Worm (Caenorhabditis elegans): ENCODE results near the gene Y94H6A.5.
A peak's percentile ranks its signal among the peaks of the same experiment; 100 is the strongest.

Y94H6A.5 gene

DNA sequence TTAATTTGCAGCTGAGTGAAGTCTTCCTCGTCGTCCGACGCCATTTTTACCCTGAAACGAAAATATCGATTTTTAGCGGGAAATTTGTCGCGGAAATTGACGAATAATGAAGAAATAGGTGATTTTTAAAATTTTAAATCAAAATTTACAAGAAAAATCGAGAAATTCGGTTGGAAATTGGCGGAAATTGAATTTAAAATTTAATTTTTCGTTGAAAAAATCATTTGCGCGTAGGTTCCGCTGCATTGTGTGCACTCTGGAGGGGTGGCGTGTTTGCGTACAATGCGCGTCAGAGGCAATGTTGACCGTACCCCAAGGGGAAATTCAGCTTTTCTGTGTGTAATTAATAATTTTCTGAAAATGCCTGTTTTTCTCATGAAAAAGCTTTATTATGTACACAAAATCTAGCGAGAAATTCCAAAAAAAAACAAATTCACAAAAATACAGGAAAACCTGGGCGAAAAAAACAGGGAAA is at the start of gene Y94H6A.5 (continued):
- TF ChIP-seq fkh-8 (tag; optimal IDR thresholded peaks at IDR 0.05) = peak; percentile 55
- TF ChIP-seq irx-1 (tag; optimal IDR thresholded peaks at IDR 0.05) = peak; percentile 0
- TF ChIP-seq hlh-17 (GFP tag; optimal IDR thresholded peaks at IDR 0.05; ENCODE audit: borderline replicate concordance) = no peak
- no peak for TF ChIP-seq elt-2 (tag; optimal IDR thresholded peaks at IDR 0.05)
- no peak for TF ChIP-seq unc-62 (GFP tag; optimal IDR thresholded peaks at IDR 0.05)
- TF ChIP-seq unc-98 (GFP tag; IDR thresholded peaks at IDR 0.05) = no peak
- no peak for TF ChIP-seq nhr-76 (tag; optimal IDR thresholded peaks at IDR 0.05)
- TF ChIP-seq fos-1 (tag; optimal IDR thresholded peaks at IDR 0.05) = no peak
- no peak for TF ChIP-seq nhr-28 (tag; optimal IDR thresholded peaks at IDR 0.05)
- no peak for TF ChIP-seq lir-3 (tag; optimal IDR thresholded peaks at IDR 0.05; ENCODE audit: poor library complexity)
- no peak for TF ChIP-seq nhr-84 (tag; optimal IDR thresholded peaks at IDR 0.05)
- TF ChIP-seq xbp-1 (tag; optimal IDR thresholded peaks at IDR 0.05) = peak; percentile 33
- peak; percentile 56 for TF ChIP-seq nhr-47 (tag; optimal IDR thresholded peaks at IDR 0.05)
- no peak for TF ChIP-seq aha-1 (tag; optimal IDR thresholded peaks at IDR 0.05)
- TF ChIP-seq F16B12.6 (tag; optimal IDR thresholded peaks at IDR 0.05) = peak; percentile 92
- TF ChIP-seq ceh-90 (tag; optimal IDR thresholded peaks at IDR 0.05) = no peak
- TF ChIP-seq nhr-77 (tag; optimal IDR thresholded peaks at IDR 0.05) = no peak
- no peak for TF ChIP-seq lin-39 (tag; optimal IDR thresholded peaks at IDR 0.05)
- TF ChIP-seq ets-5 (GFP tag; IDR thresholded peaks at IDR 0.05) = no peak
- TF ChIP-seq lin-15B (tag; optimal IDR thresholded peaks at IDR 0.05) = no peak
- peak; percentile 68 for TF ChIP-seq unc-130 (tag; optimal IDR thresholded peaks at IDR 0.05)
- TF ChIP-seq C04F5.9 (tag; optimal IDR thresholded peaks at IDR 0.05) = no peak
- TF ChIP-seq dpl-1 (GFP tag; optimal IDR thresholded peaks at IDR 0.05) = peak; percentile 31 to 65 (median 37)
- no peak for TF ChIP-seq sptf-1 (tag; optimal IDR thresholded peaks at IDR 0.05)
- no peak for TF ChIP-seq pag-3 (tag; optimal IDR thresholded peaks at IDR 0.05; ENCODE audit: borderline replicate concordance, insufficient read depth)
- no peak for TF ChIP-seq unc-30 (tag; optimal IDR thresholded peaks at IDR 0.05)
- no peak for TF ChIP-seq vab-15 (tag; optimal IDR thresholded peaks at IDR 0.05)
- no peak for TF ChIP-seq egl-13 (tag; optimal IDR thresholded peaks at IDR 0.05)
- no peak for TF ChIP-seq hpl-2 (GFP tag; optimal IDR thresholded peaks at IDR 0.05)
- peak; percentile 40 for TF ChIP-seq lin-13 (GFP tag; optimal IDR thresholded peaks at IDR 0.05)
- peak; percentile 56 for TF ChIP-seq mep-1 (tag; optimal IDR thresholded peaks at IDR 0.05)

DNA sequence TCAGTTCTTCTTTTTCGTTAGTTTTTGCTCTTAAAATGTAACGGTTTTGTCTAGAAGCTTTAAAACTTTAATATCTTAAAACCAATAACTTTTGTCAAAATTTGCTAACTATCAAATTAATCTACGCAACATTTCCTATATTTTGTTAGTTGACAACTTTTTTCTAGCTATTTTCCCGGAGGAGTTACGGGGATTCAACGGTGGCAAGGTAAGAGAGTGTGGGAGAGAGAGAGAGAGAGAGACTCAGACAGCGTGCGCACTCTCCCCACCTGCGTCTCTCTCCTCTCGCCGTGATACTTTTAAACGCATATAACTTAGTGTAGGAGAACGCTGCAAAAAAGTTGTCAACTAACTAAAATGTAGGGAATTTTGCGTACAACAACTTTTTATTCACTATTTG is 49.8 kb upstream of the Y94H6A.5 start:
- TF ChIP-seq efl-1 (optimal IDR thresholded peaks at IDR 0.05) (no peak), efl-1 (GFP tag; optimal IDR thresholded peaks at IDR 0.05 in 1 of 2) (peak in 1 of 2 experiments; percentile 91), dpl-1 (GFP tag; optimal IDR thresholded peaks at IDR 0.05) (no peak)

DNA sequence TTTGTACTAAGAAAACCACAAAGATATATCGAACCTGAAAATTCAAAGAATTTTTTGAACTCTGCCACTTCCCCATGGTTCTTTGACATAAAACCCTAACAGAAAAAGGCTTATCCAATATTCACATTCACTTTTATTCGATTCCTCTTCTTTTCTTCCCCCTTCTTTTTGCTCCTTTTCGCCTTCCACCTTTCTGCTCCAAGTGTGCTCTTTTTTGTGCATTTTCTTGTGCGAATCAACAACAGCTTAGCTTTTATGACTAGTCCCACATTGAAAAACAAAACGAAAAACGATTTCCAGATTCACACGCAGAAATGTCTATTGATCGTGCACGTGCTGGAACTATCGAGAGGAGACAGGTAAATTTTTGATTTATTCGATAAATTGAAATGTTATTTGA is 47.8 kb upstream of the Y94H6A.5 start, which contains the start of gene Y54G2A.41:
TSS of gene Y54G2A.41 (plus strand) at position 301 of the 400 bp plus-strand sequence.
- TF ChIP-seq sox-4 (tag; optimal IDR thresholded peaks at IDR 0.05) = no peak
- no peak for TF ChIP-seq efl-1 (optimal IDR thresholded peaks at IDR 0.05)
- peak in 1 of 2 experiments; percentile 78 for TF ChIP-seq efl-1 (GFP tag; optimal IDR thresholded peaks at IDR 0.05 in 1 of 2)

DNA sequence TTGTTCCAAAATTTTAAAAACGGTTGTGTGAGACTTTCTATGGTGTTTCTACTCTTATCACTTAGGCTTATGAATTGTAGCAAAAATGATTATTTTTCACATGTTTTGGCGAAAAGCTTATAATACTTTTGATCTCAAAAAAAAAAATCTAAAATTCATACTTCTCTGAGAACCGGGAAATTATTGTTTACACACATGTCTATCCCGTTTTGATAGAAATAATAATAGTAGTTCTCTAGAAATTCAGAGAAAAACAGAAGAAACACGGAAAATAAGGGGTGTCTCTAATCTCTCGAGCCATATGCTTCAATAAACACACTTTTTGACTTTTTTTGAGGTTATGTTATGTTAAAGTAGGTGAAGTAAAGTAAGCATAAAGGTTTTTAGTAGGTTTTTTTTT is 46.8 kb upstream of the Y94H6A.5 start:
- peak; percentile 21 for TF ChIP-seq nhr-71 (tag; optimal IDR thresholded peaks at IDR 0.05)
- no peak for TF ChIP-seq nhr-77 (tag; optimal IDR thresholded peaks at IDR 0.05)
- TF ChIP-seq fkh-8 (tag; optimal IDR thresholded peaks at IDR 0.05) = peak; percentile 50

DNA sequence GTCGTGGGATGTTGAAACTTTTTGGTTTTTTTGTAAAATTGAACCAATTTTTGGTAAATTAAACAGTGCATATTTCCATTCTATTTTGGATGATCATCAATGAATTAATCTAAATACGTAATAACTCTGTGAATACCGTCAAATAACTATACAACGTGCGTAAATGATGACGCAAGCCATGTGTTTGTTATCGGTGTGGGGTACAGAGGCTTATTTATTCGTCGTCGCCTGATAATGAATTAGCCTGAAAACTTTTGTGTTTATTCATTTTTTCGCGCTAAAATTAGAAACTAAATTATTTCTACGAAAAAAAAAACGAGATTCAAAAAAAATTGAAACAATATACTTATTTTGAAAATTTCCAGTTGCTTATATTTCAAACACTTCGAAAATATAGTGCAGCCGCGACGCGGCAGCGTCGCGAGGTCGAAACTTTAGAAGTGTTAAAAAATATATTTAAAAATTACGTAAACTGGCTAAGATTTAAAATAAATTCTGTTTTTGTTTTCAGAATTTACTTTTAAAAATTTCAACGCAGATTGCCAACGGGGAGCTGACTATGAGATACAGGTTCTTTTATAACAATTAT is 45.2 kb upstream of the Y94H6A.5 start:
- TF ChIP-seq snu-23 (GFP tag; optimal IDR thresholded peaks at IDR 0.05) (no peak), lin-35 (GFP tag; optimal IDR thresholded peaks at IDR 0.05) (peak in 1 of 2 experiments; percentile 10), nhr-85 (tag) (peak; percentile 32), nhr-20 (tag; optimal IDR thresholded peaks at IDR 0.05) (no peak), fkh-4 (tag; optimal IDR thresholded peaks at IDR 0.05; ENCODE audit: borderline replicate concordance) (no peak)

All from whole organism, L1 larva.